Worm (Caenorhabditis elegans): Measurements from ENCODE around the gene swan-1.

The swan-1 gene

ce11 chrV:13812330-13812729 lies 5.3 kb upstream of the swan-1 start:
- TF ChIP-seq unc-62 (GFP tag; optimal IDR thresholded peaks at IDR 0.05): no peak

DNA sequence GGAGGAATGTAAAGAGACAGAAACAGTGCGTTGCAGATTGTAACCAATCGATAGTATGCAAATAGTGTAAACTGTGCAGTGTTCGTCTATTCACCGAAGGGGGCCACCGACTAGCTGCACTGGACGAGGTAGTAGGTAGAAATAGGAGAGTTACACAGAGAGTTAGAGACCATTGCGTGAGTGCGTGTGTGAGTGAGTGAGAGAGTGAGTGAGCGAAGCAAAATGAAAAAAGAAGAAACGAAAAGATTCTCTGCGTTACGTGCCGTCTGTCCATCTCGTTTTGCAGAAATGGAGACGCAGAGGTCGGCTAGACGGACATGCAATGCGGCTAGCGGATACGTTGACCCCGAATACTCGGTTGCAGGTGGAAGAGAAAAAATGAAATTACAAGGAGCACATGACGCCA lies 1.4 kb upstream of the swan-1 start:
- TF ChIP-seq unc-62 (GFP tag; optimal IDR thresholded peaks at IDR 0.05): no peak

ce11 chrV:13803902-13804301 lies 3.1 kb downstream of the swan-1 start, which contains the start of gene swan-2:
Gene swan-2, minus strand, starts transcription at chrV:13804281.
- TF ChIP-seq unc-62 (GFP tag; optimal IDR thresholded peaks at IDR 0.05): no peak

DNA sequence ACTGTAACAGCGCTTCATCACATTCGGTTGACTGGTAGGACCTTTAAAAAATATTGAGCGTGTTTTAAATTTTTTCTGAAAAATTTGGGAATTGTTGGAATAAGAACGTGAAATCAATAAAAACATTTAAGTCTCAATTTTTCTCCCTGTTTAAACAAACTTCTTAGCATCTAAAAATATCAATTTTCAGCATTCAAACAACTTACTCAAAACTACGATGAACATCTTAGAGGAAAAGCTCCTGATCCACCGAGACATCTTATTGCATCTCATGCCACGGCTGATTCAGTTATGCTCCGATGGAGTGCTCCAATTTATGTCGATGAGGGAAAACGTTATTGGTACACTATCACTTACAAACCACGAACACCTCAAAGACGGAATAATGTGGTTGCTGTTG lies 7.8 kb downstream of the swan-1 start:
- no peak for TF ChIP-seq unc-62 (GFP tag; optimal IDR thresholded peaks at IDR 0.05)

DNA sequence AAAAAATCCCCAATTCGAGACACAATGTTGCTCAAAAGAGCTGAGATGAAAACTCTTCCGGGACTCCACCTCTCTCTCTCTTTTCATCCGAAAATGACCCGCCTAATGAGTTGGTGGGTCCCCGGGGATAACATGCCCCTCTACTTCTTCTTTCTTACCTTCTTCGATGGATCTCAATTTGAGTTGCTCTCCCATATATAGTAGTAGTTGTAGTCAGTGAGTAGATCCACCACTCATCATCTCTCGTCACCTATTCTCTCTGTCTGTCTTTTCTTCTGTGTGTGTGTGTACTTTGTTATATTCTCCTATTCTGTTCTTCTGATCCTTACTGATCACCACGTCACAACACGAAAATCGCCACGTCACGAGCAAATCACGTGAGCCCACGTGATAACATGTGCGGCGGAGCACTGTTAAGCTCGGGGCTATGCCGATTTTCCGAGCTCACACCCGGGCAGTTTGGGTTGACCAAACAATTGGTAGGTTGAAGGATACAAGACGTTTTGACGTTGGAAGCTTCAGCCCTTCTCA lies 10.7 kb downstream of the swan-1 start, which contains the start of gene twk-32:
Gene twk-32, plus strand, starts transcription at position 396 of the 531 bp plus-strand sequence.
- TF ChIP-seq unc-62 (GFP tag; optimal IDR thresholded peaks at IDR 0.05): no peak

DNA sequence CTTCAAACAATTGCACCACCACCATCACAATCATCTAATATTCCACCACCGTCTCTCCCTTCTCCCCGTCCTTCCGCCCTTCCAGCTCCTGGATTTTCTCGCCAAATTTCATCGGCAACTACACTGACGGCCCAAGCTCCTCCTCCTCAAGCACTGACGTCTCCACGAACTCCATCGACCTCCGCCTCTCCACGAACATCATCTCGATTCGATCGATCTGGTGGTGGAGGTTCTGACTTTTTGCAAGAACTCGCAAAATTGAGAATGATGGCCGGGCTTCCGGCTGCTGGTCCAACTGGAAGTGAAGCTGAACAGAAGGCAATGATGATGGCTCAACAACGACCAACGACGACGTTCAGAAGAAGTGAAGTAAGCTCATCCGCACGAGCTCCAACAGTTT lies 13.0 kb downstream of the swan-1 start:
- no peak for TF ChIP-seq unc-62 (GFP tag; optimal IDR thresholded peaks at IDR 0.05)

DNA sequence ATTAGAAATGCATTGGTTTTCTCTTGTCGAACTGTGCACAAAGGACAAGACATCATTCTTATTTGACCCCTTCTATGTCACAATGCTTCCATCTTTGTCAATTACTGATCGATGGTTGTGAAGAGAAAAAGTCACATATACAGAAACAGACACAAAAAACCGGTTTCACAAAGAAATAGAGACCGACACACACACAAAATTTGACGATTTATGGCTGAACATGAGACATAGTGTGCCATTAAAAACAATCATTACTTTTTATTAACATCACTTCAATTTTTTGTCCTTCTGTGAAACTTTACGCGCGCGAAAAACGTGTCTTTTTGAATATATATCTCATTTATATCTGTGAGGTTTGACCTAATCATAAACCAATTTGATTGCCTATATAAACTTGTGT lies 16.5 kb downstream of the swan-1 start:
- no peak for TF ChIP-seq unc-62 (GFP tag; optimal IDR thresholded peaks at IDR 0.05)

ce11 chrV:13790117-13790516 lies 16.9 kb downstream of the swan-1 start:
- no peak for TF ChIP-seq unc-62 (GFP tag; optimal IDR thresholded peaks at IDR 0.05)

- no peak for TF ChIP-seq unc-62 (GFP tag; optimal IDR thresholded peaks at IDR 0.05)
These were observed 17.7 kb downstream of the swan-1 start for ce11 chrV:13789362-13789761.

DNA sequence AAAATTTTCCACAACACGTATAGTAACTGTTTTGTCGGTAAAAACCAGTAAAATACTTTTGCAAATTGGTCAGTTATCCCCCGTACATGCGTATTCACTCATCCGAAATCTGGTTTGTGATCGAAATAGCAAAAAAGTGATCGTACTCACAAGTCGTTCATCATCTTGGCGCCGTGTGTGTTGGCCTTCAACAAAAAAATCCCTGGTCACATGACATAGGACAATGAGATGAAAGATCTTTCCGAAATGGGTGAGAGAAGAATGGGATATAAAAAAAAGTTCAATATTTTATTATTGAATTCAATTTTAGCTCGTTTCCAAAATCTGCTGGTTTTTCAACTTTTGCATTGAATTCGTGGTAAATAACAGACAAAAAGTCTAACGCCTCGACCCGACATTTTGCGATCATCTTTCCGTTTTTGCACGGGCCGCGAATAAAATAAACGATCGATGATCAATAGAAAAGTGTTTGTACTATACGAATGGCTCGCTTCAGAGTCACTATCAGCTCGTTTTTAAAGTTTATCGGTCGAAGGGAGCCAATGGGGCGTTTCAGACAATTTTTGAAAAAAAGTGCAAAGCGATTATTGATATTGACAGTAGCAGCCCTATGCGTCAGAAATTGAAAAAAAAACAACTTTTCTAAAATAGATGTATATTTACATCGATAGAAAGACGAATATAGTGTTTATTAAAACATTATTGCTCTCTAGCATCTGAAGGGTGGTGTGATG lies 18.9 kb downstream of the swan-1 start:
- TF ChIP-seq unc-62 (GFP tag; optimal IDR thresholded peaks at IDR 0.05): no peak

DNA sequence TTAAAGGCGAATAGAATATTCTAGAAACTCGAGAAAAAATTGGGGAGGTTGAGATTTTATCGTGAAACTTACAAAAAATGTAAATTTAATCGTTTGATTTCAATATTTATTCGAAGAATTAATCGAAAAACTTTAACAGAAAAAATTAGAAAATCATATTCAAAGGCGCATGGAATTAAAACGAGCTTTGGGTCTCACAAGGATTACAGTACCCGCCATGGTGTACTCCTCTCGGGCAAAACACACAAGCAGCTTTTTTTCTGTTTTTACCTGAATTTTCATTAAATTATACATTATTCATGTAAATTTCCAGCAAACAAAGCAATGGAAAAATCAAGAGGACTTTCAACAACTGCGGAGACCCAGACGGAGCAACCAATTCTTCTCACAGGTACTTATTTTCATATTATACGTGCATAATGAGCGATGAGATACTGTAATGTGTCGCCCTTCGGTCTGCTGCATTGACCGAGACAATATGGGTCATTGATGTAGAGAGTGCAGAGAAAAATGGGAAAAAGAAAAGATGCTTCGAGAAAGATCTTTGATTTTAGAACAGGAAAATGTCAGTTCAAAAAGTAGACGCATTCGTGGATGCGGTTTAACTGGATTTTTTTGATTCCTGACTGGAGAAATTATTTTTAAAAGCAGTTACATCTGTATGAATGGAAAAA lies 19.7 kb downstream of the swan-1 start, which contains the start of the genes F53C11.4 and F53C11.5:
Gene F53C11.4, minus strand, starts transcription at position 128 of the 674 bp plus-strand sequence.
Gene F53C11.5, plus strand, starts transcription at position 325 of the 674 bp plus-strand sequence.
- no peak for TF ChIP-seq unc-62 (GFP tag; optimal IDR thresholded peaks at IDR 0.05)

DNA sequence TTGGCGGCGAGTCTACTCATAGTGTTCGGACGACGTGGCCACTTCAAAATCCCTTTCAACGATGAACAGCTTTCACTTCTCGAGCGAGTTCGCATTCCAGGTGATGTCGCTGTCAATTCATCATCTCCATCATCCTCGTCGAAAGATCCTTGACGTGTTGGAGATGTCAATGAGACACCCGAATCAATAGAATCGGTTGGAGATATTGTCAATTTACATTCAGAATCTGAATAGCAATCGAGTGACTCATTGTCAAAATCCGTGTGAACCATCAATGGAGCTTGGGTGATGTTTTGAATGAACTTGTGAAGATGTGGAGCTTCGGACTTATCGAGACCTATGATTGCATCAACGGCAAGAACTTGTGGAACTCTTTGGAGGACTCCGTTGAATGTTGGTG lies 21.3 kb downstream of the swan-1 start:
- no peak for TF ChIP-seq unc-62 (GFP tag; optimal IDR thresholded peaks at IDR 0.05)

- TF ChIP-seq unc-62 (GFP tag; optimal IDR thresholded peaks at IDR 0.05): no peak
These were observed 24.8 kb downstream of the swan-1 start, which contains the start of gene decr-1.1 for ce11 chrV:13782190-13782589. Gene decr-1.1, plus strand, starts transcription at chrV:13782399.

ce11 chrV:13780902-13781301 lies 26.1 kb downstream of the swan-1 start:
- TF ChIP-seq unc-62 (GFP tag; optimal IDR thresholded peaks at IDR 0.05): no peak

DNA sequence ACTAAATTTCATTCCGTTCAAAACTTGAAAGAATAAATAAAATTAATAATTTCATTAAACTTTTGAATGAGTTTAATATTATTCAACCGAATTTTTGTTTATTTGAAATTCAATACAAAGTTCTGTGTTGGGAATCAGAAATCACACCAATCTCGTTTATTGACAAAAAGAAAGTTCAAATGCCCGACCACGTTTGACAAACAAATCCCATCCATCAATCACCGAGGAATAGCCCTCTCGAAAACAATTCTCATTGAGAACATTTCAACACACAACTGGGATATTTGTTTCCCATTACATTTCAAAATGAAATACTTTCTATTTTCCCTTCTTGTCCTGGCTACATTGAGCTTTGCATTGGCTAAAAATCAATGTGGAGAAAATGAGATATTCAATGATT lies 29.2 kb downstream of the swan-1 start, which contains the start of gene F53C11.9:
Gene F53C11.9, plus strand, starts transcription at position 159 of the 400 bp plus-strand sequence.
- TF ChIP-seq unc-62 (GFP tag; optimal IDR thresholded peaks at IDR 0.05): no peak

DNA sequence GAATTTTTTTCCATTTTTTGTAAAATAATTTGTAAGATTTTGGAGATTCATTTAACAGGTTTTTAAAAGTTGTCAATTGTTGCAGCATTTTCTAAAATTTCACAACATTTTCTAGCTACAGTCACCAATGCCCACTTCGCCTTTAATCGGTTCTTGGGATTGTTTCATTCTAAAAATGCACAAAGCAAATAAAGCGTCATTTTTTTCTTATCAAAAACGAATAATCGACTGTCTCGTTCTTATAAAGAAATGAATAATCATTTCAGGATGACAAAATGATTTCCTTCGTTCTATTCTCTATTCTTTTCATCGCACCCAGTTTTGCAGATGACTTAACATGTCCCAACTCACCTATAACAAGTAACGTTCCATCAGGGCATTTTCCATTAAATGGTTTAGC lies 31.5 kb downstream of the swan-1 start, which contains the start of gene F53C11.1:
Gene F53C11.1, plus strand, starts transcription at position 268 of the 400 bp plus-strand sequence.
- no peak for TF ChIP-seq unc-62 (GFP tag; optimal IDR thresholded peaks at IDR 0.05)
